Fruit fly (Drosophila melanogaster): ENCODE measurements around the gene Nepl19.

DNA sequence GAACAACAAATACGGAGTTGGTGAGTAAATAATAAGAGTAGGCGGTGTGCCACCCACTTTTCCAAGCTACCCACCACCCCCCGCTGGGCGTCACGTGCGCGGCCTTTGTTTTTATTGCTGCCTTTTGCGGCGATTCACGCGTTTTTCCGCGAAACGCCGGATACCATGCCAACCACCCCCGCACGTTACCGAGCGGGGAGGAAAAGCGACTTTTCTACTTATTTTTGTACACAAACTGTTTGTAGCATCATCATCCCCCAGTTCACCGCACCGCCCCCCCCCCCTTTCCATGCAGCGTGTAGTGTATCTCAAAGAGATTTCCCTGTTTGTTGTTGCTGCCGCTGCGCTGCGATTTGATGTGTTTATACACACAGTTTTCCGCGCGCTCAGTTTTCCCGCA is 33.9 kb downstream of the Nepl19 start:
- TF ChIP-seq Hr78 (GFP tag; optimal IDR thresholded peaks at IDR 0.05) (no peak), CrebA (GFP tag; optimal IDR thresholded peaks at IDR 0.05; ENCODE audit: borderline replicate concordance) (no peak), usp (GFP tag; optimal IDR thresholded peaks at IDR 0.05) (no peak), ey (GFP tag; optimal IDR thresholded peaks at IDR 0.05) (no peak)

All from whole organism, wandering third instar larva.